Worm (Caenorhabditis elegans) whole organism, L3 larva: ENCODE measurements around the gene srh-73.

Source experiments
- R02D3.7 ChIP-seq: fragments of 150-350 bp; optimal IDR thresholded peaks from 2 replicates; lab custom pipeline; 2014; ENCODE audit warnings: missing biosample characterization, missing genetic modification characterization
- ZK546.5 ChIP-seq: sonication (generic microtip); optimal IDR thresholded peaks from 2 replicates; lab custom pipeline; 2017; ENCODE audit warnings: missing biosample characterization, missing genetic modification characterization
- ceh-16 ChIP-seq: sonication (generic microtip); optimal IDR thresholded peaks from 2 replicates; lab custom pipeline; 2017; ENCODE audit warnings: missing biosample characterization, missing genetic modification characterization
- ceh-82 ChIP-seq: fragments of 150-350 bp; optimal IDR thresholded peaks from 2 replicates; lab custom pipeline; 2014; ENCODE audit warnings: missing biosample characterization, missing genetic modification characterization
- daf-12 ChIP-seq: fragments of 150-350 bp; optimal IDR thresholded peaks from 2 replicates; lab custom pipeline; 2014; ENCODE audit warnings: missing biosample characterization, missing genetic modification reagents, missing genetic modification characterization
- egl-27 ChIP-seq: sonication (generic microtip); optimal IDR thresholded peaks from 4 replicates; lab custom pipeline; 2017; ENCODE audit warnings: missing biosample characterization, missing genetic modification reagents, missing genetic modification characterization
- egl-5 ChIP-seq: fragments of 150-350 bp; optimal IDR thresholded peaks from 2 replicates; lab custom pipeline; 2017; ENCODE audit warnings: missing biosample characterization, missing genetic modification reagents, missing genetic modification characterization, inconsistent platforms
- elt-1 ChIP-seq: fragments of 150-350 bp; optimal IDR thresholded peaks from 2 replicates; lab custom pipeline; 2014; ENCODE audit warnings: missing biosample characterization, missing genetic modification characterization
- elt-3 ChIP-seq, 3 experiments: fragments of 150-350 bp in 1 of 3; sonication (generic microtip) in 2 of 3; optimal IDR thresholded peaks; 2 replicates in 2 of 3; 4 replicates in 1 of 3; lab custom pipeline; 2014 to 2017; ENCODE audit warnings: missing biosample characterization in 3 of 3, missing genetic modification characterization in 3 of 3
- eor-1 ChIP-seq, 2 experiments: fragments of 150-350 bp; optimal IDR thresholded peaks; 2 replicates each; lab custom pipeline; 2014 to 2018; ENCODE audit warnings: missing biosample characterization in 2 of 2, missing genetic modification characterization in 2 of 2
- fkh-10 ChIP-seq: sonication (generic microtip); optimal IDR thresholded peaks from 2 replicates; lab custom pipeline; 2017; ENCODE audit warnings: missing biosample characterization, missing genetic modification reagents, missing genetic modification characterization
- fos-1 ChIP-seq: fragments of 150-350 bp; optimal IDR thresholded peaks from 2 replicates; lab custom pipeline; 2014; ENCODE audit warnings: missing biosample characterization, missing genetic modification characterization
- jun-1 ChIP-seq: fragments of 150-350 bp; optimal IDR thresholded peaks from 2 replicates; lab custom pipeline; 2014; ENCODE audit warnings: missing biosample characterization, missing genetic modification reagents, missing genetic modification characterization
- lin-15B ChIP-seq: fragments of 150-350 bp; optimal IDR thresholded peaks from 2 replicates; lab custom pipeline; 2014; ENCODE audit warnings: missing biosample characterization, missing genetic modification characterization
- lin-39 ChIP-seq: fragments of 150-350 bp; optimal IDR thresholded peaks from 2 replicates; lab custom pipeline; 2018; ENCODE audit warnings: missing biosample characterization, missing genetic modification reagents, missing genetic modification characterization
- mdl-1 ChIP-seq: fragments of 150-350 bp; optimal IDR thresholded peaks from 2 replicates; lab custom pipeline; 2014; ENCODE audit warnings: missing biosample characterization, missing genetic modification characterization
- mml-1 ChIP-seq: fragments of 150-350 bp; sonication (generic microtip); optimal IDR thresholded peaks from 3 replicates; lab custom pipeline; 2014; ENCODE audit warnings: missing biosample characterization, missing genetic modification characterization
- nfya-1 ChIP-seq: sonication (generic microtip); optimal IDR thresholded peaks from 2 replicates; lab custom pipeline; 2017; ENCODE audit warnings: missing genetic modification characterization, mild to moderate bottlenecking, missing compliant biosample characterization, antibody characterized with exemption, moderate library complexity; ENCODE audit not compliant: insufficient read depth
- nhr-11 ChIP-seq: fragments of 150-350 bp; optimal IDR thresholded peaks from 2 replicates; lab custom pipeline; 2014; ENCODE audit warnings: missing biosample characterization, missing genetic modification characterization
- nhr-23 ChIP-seq: fragments of 150-350 bp; optimal IDR thresholded peaks from 2 replicates; lab custom pipeline; 2014; ENCODE audit warnings: missing biosample characterization, missing genetic modification reagents, missing genetic modification characterization
- nhr-237 ChIP-seq: fragments of 150-350 bp; optimal IDR thresholded peaks from 2 replicates; lab custom pipeline; 2014; ENCODE audit warnings: missing biosample characterization, missing genetic modification characterization
- nhr-25 ChIP-seq: sonication (generic microtip); optimal IDR thresholded peaks from 2 replicates; lab custom pipeline; 2017; ENCODE audit warnings: missing biosample characterization, missing genetic modification characterization
- nhr-28 ChIP-seq: fragments of 150-350 bp; optimal IDR thresholded peaks from 2 replicates; lab custom pipeline; 2014; ENCODE audit warnings: missing biosample characterization, missing genetic modification characterization
- nhr-43 ChIP-seq: sonication (generic microtip); optimal IDR thresholded peaks from 2 replicates; lab custom pipeline; 2016; ENCODE audit warnings: mild to moderate bottlenecking, missing genetic modification characterization, missing compliant biosample characterization; ENCODE audit not compliant: poor library complexity, severe bottlenecking
- nhr-67 ChIP-seq: fragments of 150-350 bp; optimal IDR thresholded peaks from 2 replicates; lab custom pipeline; 2014; ENCODE audit warnings: missing biosample characterization, missing genetic modification characterization
- nhr-76 ChIP-seq: fragments of 150-350 bp; sonication (generic microtip); optimal IDR thresholded peaks from 5 replicates; lab custom pipeline; 2014; ENCODE audit warnings: missing biosample characterization, missing genetic modification characterization
- nhr-77 ChIP-seq: fragments of 150-350 bp; optimal IDR thresholded peaks from 2 replicates; lab custom pipeline; 2014; ENCODE audit warnings: missing biosample characterization, missing genetic modification characterization
- pqm-1 ChIP-seq: fragments of 150-350 bp; optimal IDR thresholded peaks from 2 replicates; lab custom pipeline; 2017; ENCODE audit warnings: missing biosample characterization, missing genetic modification characterization, inconsistent platforms
- sea-2 ChIP-seq: fragments of 150-350 bp; sonication (generic microtip); optimal IDR thresholded peaks from 4 replicates; lab custom pipeline; 2014; ENCODE audit warnings: missing biosample characterization, missing genetic modification reagents, missing genetic modification characterization
- skn-1 ChIP-seq: fragments of 150-350 bp; optimal IDR thresholded peaks from 2 replicates; lab custom pipeline; 2014; ENCODE audit warnings: missing biosample characterization, missing genetic modification characterization
- snpc-4 ChIP-seq: fragments of 150-350 bp; optimal IDR thresholded peaks from 2 replicates; lab custom pipeline; 2014; ENCODE audit warnings: missing biosample characterization, missing genetic modification characterization
- tbx-2 ChIP-seq: sonication (generic microtip); optimal IDR thresholded peaks from 2 replicates; lab custom pipeline; 2016; ENCODE audit warnings: mild to moderate bottlenecking, missing genetic modification characterization, missing compliant biosample characterization
- unc-62 ChIP-seq: fragments of 150-350 bp; sonication (generic microtip); optimal IDR thresholded peaks from 4 replicates; lab custom pipeline; 2014; ENCODE audit warnings: missing biosample characterization, missing genetic modification reagents, missing genetic modification characterization
- ztf-11 ChIP-seq: fragments of 150-350 bp; optimal IDR thresholded peaks from 2 replicates; lab custom pipeline; 2014; ENCODE audit warnings: missing biosample characterization, missing genetic modification characterization
- ztf-4 ChIP-seq: fragments of 150-350 bp; optimal IDR thresholded peaks from 2 replicates; lab custom pipeline; 2014; ENCODE audit warnings: missing biosample characterization, missing genetic modification characterization

srh-73 gene

ce11 chrII:12488810-12489209 is 23.2 kb upstream of the srh-73 start:
- no peak for TF ChIP-seq nhr-76
- TF ChIP-seq pqm-1 (tag; lab: Kevin White, UChicago) = no peak
- TF ChIP-seq nhr-43 = no peak

- TF ChIP-seq nhr-67 (tag; lab: Kevin White, UChicago) (no peak), mml-1 (no peak), R02D3.7 (tag; lab: Kevin White, UChicago) (no peak), nhr-23 (tag; lab: Kevin White, UChicago) (no peak), ceh-82 (tag; lab: Kevin White, UChicago) (no peak), elt-1 (no peak), tbx-2 (no peak), fkh-10 (GFP tag; lab: Kevin White, UChicago) (no peak), nhr-25 (no peak), unc-62 (GFP tag; lab: Kevin White, UChicago) (no peak), elt-3 (tag; optimal IDR thresholded peaks at IDR 0.05; lab: Kevin White, UChicago) (no peak), snpc-4 (no peak), nhr-11 (tag; lab: Kevin White, UChicago) (no peak), ztf-4 (tag; lab: Kevin White, UChicago) (no peak), egl-27 (tag; lab: Kevin White, UChicago) (no peak), nhr-28 (tag; lab: Kevin White, UChicago) (no peak), skn-1 (tag; lab: Kevin White, UChicago) (no peak), nhr-43 (no peak)
These were observed 22.1 kb upstream of the srh-73 start, which contains the start of gene T21B4.15 for ce11 chrII:12489903-12490302. Gene T21B4.15 (plus strand): TSS chrII:12490203.

- TF ChIP-seq unc-62 (GFP tag; lab: Kevin White, UChicago) (no peak), lin-15B (tag; lab: Kevin White, UChicago) (no peak), ceh-16 (tag; lab: Kevin White, UChicago) (no peak), elt-3 (tag; optimal IDR thresholded peaks at IDR 0.05; lab: Kevin White, UChicago) (no peak), nhr-237 (tag; lab: Kevin White, UChicago) (no peak), snpc-4 (no peak), ceh-82 (tag; lab: Kevin White, UChicago) (no peak), fos-1 (tag; lab: Kevin White, UChicago) (no peak), mml-1 (no peak), skn-1 (tag; lab: Kevin White, UChicago) (no peak), lin-39 (tag; lab: Kevin White, UChicago) (no peak), nhr-23 (tag; lab: Kevin White, UChicago) (no peak), nhr-43 (no peak), sea-2 (GFP tag; lab: Kevin White, UChicago) (no peak), ZK546.5 (no peak), R02D3.7 (tag; lab: Kevin White, UChicago) (no peak), jun-1 (no peak), mdl-1 (no peak), eor-1 (tag; optimal IDR thresholded peaks at IDR 0.05; lab: Kevin White, UChicago) (no peak), nfya-1 (tag; lab: Kevin White, UChicago) (no peak)
These were observed 20.0 kb upstream of the srh-73 start, which contains the start of gene srz-6 for ce11 chrII:12491936-12492335. Gene srz-6 (plus strand): TSS chrII:12492236.

DNA sequence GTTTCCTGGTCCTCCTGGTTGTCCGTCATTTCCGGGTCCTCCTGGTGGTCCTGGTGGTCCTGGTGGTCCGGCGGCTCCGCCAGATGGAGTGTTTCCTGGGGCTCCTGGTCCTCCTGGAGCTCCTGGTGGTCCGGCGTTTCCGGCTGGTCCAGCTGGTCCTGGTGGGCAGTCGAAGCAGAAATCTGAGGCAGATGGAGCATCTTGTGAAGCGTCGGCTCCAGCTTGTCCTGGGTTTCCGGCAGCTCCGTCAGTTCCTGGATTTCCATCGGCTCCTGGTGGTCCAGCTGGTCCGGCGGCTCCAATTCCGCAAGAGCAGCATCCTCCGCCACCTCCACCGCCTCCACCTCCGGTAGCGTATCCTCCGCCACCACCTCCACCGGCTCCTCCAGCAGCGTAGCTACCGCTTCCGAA is 17.9 kb upstream of the srh-73 start:
- no peak for TF ChIP-seq nhr-11 (tag; lab: Kevin White, UChicago)
- no peak for TF ChIP-seq ceh-82 (tag; lab: Kevin White, UChicago)
- no peak for TF ChIP-seq nhr-28 (tag; lab: Kevin White, UChicago)
- TF ChIP-seq ztf-11 (tag; lab: Kevin White, UChicago) = no peak
- TF ChIP-seq nhr-43 = no peak
- TF ChIP-seq egl-5 (tag; lab: Kevin White, UChicago) = no peak
- no peak for TF ChIP-seq daf-12 (tag; lab: Kevin White, UChicago)
- no peak for TF ChIP-seq R02D3.7 (tag; lab: Kevin White, UChicago)
- TF ChIP-seq nhr-77 (tag; lab: Kevin White, UChicago) = no peak
- TF ChIP-seq nhr-23 (tag; lab: Kevin White, UChicago) = no peak
- TF ChIP-seq nhr-237 (tag; lab: Kevin White, UChicago) = no peak
- TF ChIP-seq pqm-1 (tag; lab: Kevin White, UChicago) = no peak
- TF ChIP-seq, all 47 proteins: peak for 0
